Fruit fly (Drosophila melanogaster) whole organism, wandering third instar larva: ENCODE data around the gene CG31441.

Source experiments
- Abd-B ChIP-seq: fragments of >200 bp; optimal IDR thresholded peaks from 2 replicates; lab custom pipeline; 2017; ENCODE audit warnings: missing biosample characterization, missing genetic modification characterization
- CG32264 ChIP-seq: fragments of 200-800 bp; sonication (Bioruptor generic); optimal IDR thresholded peaks from 2 replicates; lab custom pipeline; 2016; ENCODE audit warnings: missing biosample characterization, missing genetic modification characterization
- CG9705 ChIP-seq: fragments of 200-800 bp; sonication (Bioruptor generic); optimal IDR thresholded peaks from 2 replicates; lab custom pipeline; 2018; ENCODE audit warnings: missing biosample characterization, mild to moderate bottlenecking, missing genetic modification characterization
- CrebA ChIP-seq: fragments of 200-800 bp; sonication (Bioruptor generic); optimal IDR thresholded peaks from 2 replicates; lab custom pipeline; 2016; ENCODE audit warnings: missing biosample characterization, mild to moderate bottlenecking, missing genetic modification characterization, borderline replicate concordance
- Dfd ChIP-seq: fragments of >200 bp; optimal IDR thresholded peaks from 2 replicates; lab custom pipeline; 2017; ENCODE audit warnings: missing biosample characterization, missing genetic modification characterization
- Dif ChIP-seq: fragments of 200-275, 200-300 bp; sonication (Bioruptor generic); optimal IDR thresholded peaks from 2 replicates; lab custom pipeline; 2018; ENCODE audit warnings: missing biosample characterization, missing genetic modification characterization; ENCODE audit not compliant: partially characterized antibody
- GATAd ChIP-seq: sonication (Bioruptor generic); optimal IDR thresholded peaks from 2 replicates; lab custom pipeline; 2016; ENCODE audit warnings: missing biosample characterization, missing genetic modification characterization
- HLH106 ChIP-seq: fragments of 200-800 bp; optimal IDR thresholded peaks from 3 replicates; lab custom pipeline; 2019; ENCODE audit warnings: missing biosample characterization, mild to moderate bottlenecking, missing genetic modification characterization, moderate library complexity
- Hnf4 ChIP-seq: fragments of 200-800 bp; sonication (Bioruptor generic); optimal IDR thresholded peaks from 2 replicates; lab custom pipeline; 2016; ENCODE audit warnings: missing biosample characterization, mild to moderate bottlenecking, missing genetic modification characterization
- Hr78 ChIP-seq: fragments of >200 bp; optimal IDR thresholded peaks from 2 replicates; lab custom pipeline; 2017; ENCODE audit warnings: missing biosample characterization, missing genetic modification characterization
- Hr83 ChIP-seq: fragments of 200-300 bp; sonication (Bioruptor generic); optimal IDR thresholded peaks from 2 replicates; lab custom pipeline; 2016; ENCODE audit warnings: missing biosample characterization, mild to moderate bottlenecking, missing genetic modification characterization, moderate library complexity; ENCODE audit not compliant: poor library complexity, severe bottlenecking
- Jra ChIP-seq: sonication (Bioruptor generic); optimal IDR thresholded peaks from 2 replicates; lab custom pipeline; 2016; ENCODE audit warnings: missing biosample characterization, missing genetic modification characterization
- Mio ChIP-seq: sonication (Bioruptor generic); optimal IDR thresholded peaks from 2 replicates; lab custom pipeline; 2016; ENCODE audit warnings: missing biosample characterization, missing genetic modification characterization
- Myc ChIP-seq: fragments of >200 bp; optimal IDR thresholded peaks from 2 replicates; lab custom pipeline; 2017
- N ChIP-seq: fragments of >200 bp; optimal IDR thresholded peaks from 2 replicates; lab custom pipeline; 2018; ENCODE audit warnings: missing biosample characterization, missing external identifiers, missing genetic modification characterization
- OdsH ChIP-seq: fragments of 200-800 bp; sonication (Bioruptor generic); optimal IDR thresholded peaks from 2 replicates; lab custom pipeline; 2016; ENCODE audit warnings: missing biosample characterization, mild to moderate bottlenecking, missing genetic modification characterization
- Rel ChIP-seq, 2 experiments: fragments of 200-800 bp; sonication (Bioruptor generic) in 1 of 2; optimal IDR thresholded peaks; 2 replicates in 1 of 2; 3 replicates in 1 of 2; lab custom pipeline; 2016 to 2019; ENCODE audit warnings: mild to moderate bottlenecking in 2 of 2, missing biosample characterization in 2 of 2, missing genetic modification characterization in 2 of 2, moderate library complexity in 1 of 2
- Sp1 ChIP-seq: fragments of 200-800 bp; sonication (Bioruptor generic); optimal IDR thresholded peaks from 3 replicates; lab custom pipeline; 2019; ENCODE audit warnings: missing biosample characterization, mild to moderate bottlenecking, missing genetic modification characterization, moderate library complexity
- Vsx2 ChIP-seq: fragments of 200-300, 225-300 bp; sonication (Bioruptor generic); optimal IDR thresholded peaks from 2 replicates; lab custom pipeline; 2018; ENCODE audit warnings: missing biosample characterization, missing genetic modification characterization; ENCODE audit not compliant: partially characterized antibody
- br ChIP-seq: fragments of 200-800 bp; sonication (Bioruptor generic); optimal IDR thresholded peaks from 2 replicates; lab custom pipeline; 2016; ENCODE audit warnings: missing biosample characterization, missing genetic modification characterization
- brk ChIP-seq: fragments of 200-800 bp; sonication (Bioruptor generic); optimal IDR thresholded peaks from 2 replicates; lab custom pipeline; 2016; ENCODE audit warnings: missing biosample characterization, mild to moderate bottlenecking, missing genetic modification characterization
- dl ChIP-seq, 2 experiments: fragments of 175-275, 200-275 bp in 1 of 2; fragments of 200-275 bp in 1 of 2; sonication (Bioruptor generic); optimal IDR thresholded peaks; lab custom pipeline; 2018; ENCODE audit warnings: mild to moderate bottlenecking in 2 of 2, missing biosample characterization in 2 of 2, missing genetic modification characterization in 2 of 2, moderate library complexity in 2 of 2; ENCODE audit not compliant: partially characterized antibody in 2 of 2, insufficient read depth in 1 of 2
- dmrt93B ChIP-seq: fragments of 200-800 bp; sonication (Bioruptor generic); optimal IDR thresholded peaks from 2 replicates; lab custom pipeline; 2018; ENCODE audit warnings: missing biosample characterization, mild to moderate bottlenecking, missing genetic modification characterization
- dsf ChIP-seq: sonication (Bioruptor generic); optimal IDR thresholded peaks from 2 replicates; lab custom pipeline; 2016; ENCODE audit warnings: missing biosample characterization, missing genetic modification characterization, borderline replicate concordance
- ey ChIP-seq: fragments of 200-800 bp; sonication (Bioruptor generic); optimal IDR thresholded peaks from 2 replicates; lab custom pipeline; 2016; ENCODE audit warnings: missing biosample characterization, missing genetic modification characterization
- foxo ChIP-seq, 2 experiments: fragments of 200-800 bp; sonication (Bioruptor generic); optimal IDR thresholded peaks; 2 replicates in 1 of 2; 3 replicates in 1 of 2; lab custom pipeline; 2016 to 2017; ENCODE audit warnings: missing biosample characterization in 2 of 2, missing genetic modification characterization in 2 of 2
- fru ChIP-seq: fragments of 200-800 bp; sonication (Bioruptor generic); optimal IDR thresholded peaks from 3 replicates; lab custom pipeline; 2016; ENCODE audit warnings: missing biosample characterization, mild to moderate bottlenecking, missing genetic modification characterization
- h ChIP-seq: fragments of 200-800 bp; sonication (Bioruptor generic); optimal IDR thresholded peaks from 3 replicates; lab custom pipeline; 2016; ENCODE audit warnings: missing biosample characterization, mild to moderate bottlenecking, missing genetic modification characterization
- jim ChIP-seq: fragments of 175-275, 200-325 bp; sonication (Bioruptor generic); optimal IDR thresholded peaks from 2 replicates; lab custom pipeline; 2016; ENCODE audit warnings: missing biosample characterization, mild to moderate bottlenecking, missing genetic modification characterization
- lola ChIP-seq: fragments of >200 bp; optimal IDR thresholded peaks from 2 replicates; lab custom pipeline; 2017; ENCODE audit warnings: missing biosample characterization, missing genetic modification characterization
- pan ChIP-seq: fragments of >200 bp; optimal IDR thresholded peaks from 2 replicates; lab custom pipeline; 2017
- psq ChIP-seq: fragments of 200-800 bp; sonication (Bioruptor generic); optimal IDR thresholded peaks from 3 replicates; lab custom pipeline; 2017; ENCODE audit warnings: missing biosample characterization, mild to moderate bottlenecking, missing genetic modification characterization, moderate library complexity
- rgr ChIP-seq: fragments of 200-800 bp; sonication (Bioruptor generic); optimal IDR thresholded peaks from 3 replicates; lab custom pipeline; 2016; ENCODE audit warnings: missing biosample characterization, mild to moderate bottlenecking, missing genetic modification characterization
- sage ChIP-seq: fragments of 200-800 bp; sonication (Bioruptor generic); optimal IDR thresholded peaks from 2 replicates; lab custom pipeline; 2016; ENCODE audit warnings: missing biosample characterization, mild to moderate bottlenecking, missing genetic modification characterization
- sv ChIP-seq: fragments of 200-800 bp; sonication (Bioruptor generic); optimal IDR thresholded peaks from 3 replicates; lab custom pipeline; 2016; ENCODE audit warnings: missing biosample characterization, missing genetic modification characterization
- tai ChIP-seq: sonication (Bioruptor generic); optimal IDR thresholded peaks from 2 replicates; lab custom pipeline; 2016; ENCODE audit warnings: missing biosample characterization, missing genetic modification characterization
- usp ChIP-seq: fragments of >200 bp; optimal IDR thresholded peaks from 2 replicates; lab custom pipeline; 2017; ENCODE audit warnings: missing biosample characterization, missing genetic modification characterization
- woc ChIP-seq: sonication (Bioruptor generic); optimal IDR thresholded peaks from 2 replicates; lab custom pipeline; 2016; ENCODE audit warnings: missing biosample characterization, mild to moderate bottlenecking, missing genetic modification characterization

CG31441 gene

DNA sequence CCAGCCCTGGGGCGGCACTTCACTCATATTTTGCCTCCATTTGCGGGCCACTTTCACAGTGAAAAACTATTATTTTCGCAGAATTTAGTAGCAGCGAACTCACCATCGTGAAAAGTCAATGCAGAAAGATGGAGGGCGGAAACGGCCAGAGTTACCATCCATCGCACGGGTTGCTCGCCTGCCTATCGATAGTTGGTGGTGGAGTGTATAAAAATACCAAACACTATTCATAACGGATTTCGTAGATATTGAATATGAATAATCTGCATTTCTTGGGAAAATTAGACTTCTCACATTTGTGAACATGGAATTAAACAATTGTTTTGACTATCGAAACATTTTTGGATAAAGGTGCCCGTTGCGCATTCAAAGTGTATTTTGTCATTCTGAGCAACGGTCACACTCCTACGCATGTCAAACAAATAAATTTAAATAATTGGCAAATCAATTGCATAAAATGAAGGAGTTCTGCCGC is 19.9 kb upstream of the CG31441 start, which contains the start of the genes RpS25 and CG4820 (continued):
- no peak for TF ChIP-seq Hr78
- peak in 1 of 2 experiments; percentile 78 for TF ChIP-seq foxo (GFP tag; optimal IDR thresholded peaks at IDR 0.05; lab: Kevin White, UChicago)
- peak; percentile 83 for TF ChIP-seq HLH106

DNA sequence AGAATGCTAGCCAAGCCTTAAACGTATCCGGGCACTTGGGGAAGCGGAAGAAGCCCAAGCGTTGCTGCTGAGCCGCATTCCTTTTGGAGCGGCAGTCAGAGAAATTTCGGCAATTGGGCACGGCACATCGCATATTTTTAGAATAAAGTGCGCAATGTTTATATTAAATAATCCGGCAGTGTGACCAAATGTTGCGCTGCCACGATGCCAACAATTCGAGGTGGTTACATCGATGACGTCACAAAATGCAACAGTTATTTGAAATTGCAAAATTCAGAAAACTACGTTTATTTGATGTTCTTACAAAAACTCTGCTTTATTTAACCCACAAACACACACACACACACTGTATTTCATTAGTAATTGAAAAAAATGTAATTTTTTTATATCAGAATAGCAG is 16.2 kb upstream of the CG31441 start, which contains the start of gene CG6689:
Gene CG6689 (minus strand): TSS at position 182 of the 400 bp plus-strand sequence.
- TF ChIP-seq lola (no peak), Hr83 (peak; percentile 46), h (GFP tag; lab: Kevin White, UChicago) (peak; percentile 8), woc (GFP tag; lab: Kevin White, UChicago) (peak; percentile 64)

DNA sequence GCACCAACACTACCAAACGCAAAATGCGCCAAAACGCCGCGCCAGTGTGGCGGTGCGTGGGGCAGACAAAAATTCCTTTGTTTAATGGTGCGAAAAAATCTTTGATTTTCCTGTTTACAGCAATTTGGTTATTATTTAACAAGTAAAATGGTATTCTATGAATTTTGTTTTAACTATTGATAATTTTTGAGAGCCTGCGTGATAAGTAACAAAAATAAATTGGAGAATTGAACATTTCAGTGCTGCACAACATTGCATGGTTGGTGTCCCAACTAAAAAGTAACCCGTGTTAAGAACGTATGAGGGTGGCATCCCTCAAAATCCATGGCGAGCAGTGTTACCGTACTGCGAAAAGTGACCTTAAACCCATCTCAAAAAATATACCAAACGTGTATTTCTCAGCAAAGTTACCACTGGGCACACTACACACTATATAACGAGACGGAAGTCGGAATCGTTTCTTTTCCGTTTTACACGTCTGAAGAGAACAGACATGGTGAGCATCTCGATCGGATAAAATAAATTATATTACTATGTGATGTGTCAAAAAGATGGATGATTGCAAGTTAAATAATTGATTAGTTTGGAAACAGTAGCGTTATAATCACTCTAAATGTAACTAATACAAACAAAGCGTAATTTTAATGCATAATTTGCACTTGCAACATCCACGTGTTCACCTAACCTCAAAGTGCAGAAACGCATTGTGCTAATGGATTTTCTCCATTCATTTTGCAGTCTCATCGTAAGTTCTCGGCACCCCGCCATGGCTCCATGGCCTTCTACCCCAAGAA is 14.5 kb upstream of the CG31441 start, which contains the start of the genes CG6693 and RpL3:
Gene CG6693 (minus strand): TSS at position 203 of the 794 bp plus-strand sequence.
Gene RpL3 (plus strand): TSS at position 458 of the 794 bp plus-strand sequence.
- TF ChIP-seq ey = peak; percentile 12
- TF ChIP-seq Jra (GFP tag; lab: Kevin White, UChicago) = peak; percentile 71
- TF ChIP-seq brk (GFP tag; lab: Kevin White, UChicago) = no peak
- TF ChIP-seq psq (GFP tag; lab: Kevin White, UChicago) = peak; percentile 46
- TF ChIP-seq CG9705 (GFP tag; lab: Kevin White, UChicago) = peak; percentile 54
- TF ChIP-seq rgr (GFP tag; lab: Kevin White, UChicago) = peak; percentile 87
- TF ChIP-seq CG32264 (GFP tag; lab: Kevin White, UChicago) = peak; percentile 16
- peak; percentile 88 for TF ChIP-seq Sp1 (GFP tag; lab: Kevin White, UChicago)
- TF ChIP-seq GATAd (GFP tag; lab: Kevin White, UChicago) = no peak
- TF ChIP-seq usp (GFP tag; lab: Kevin White, UChicago) = no peak
- no peak for TF ChIP-seq N
- TF ChIP-seq Mio (GFP tag; lab: Kevin White, UChicago) = no peak
- peak; percentile 37 for TF ChIP-seq woc (GFP tag; lab: Kevin White, UChicago)
- peak in 1 of 2 experiments; percentile 61 for TF ChIP-seq foxo (GFP tag; optimal IDR thresholded peaks at IDR 0.05; lab: Kevin White, UChicago)
- peak; percentile 87 for TF ChIP-seq Hnf4
- TF ChIP-seq sage (GFP tag; lab: Kevin White, UChicago) = no peak
- peak; percentile 75 for TF ChIP-seq fru (GFP tag; lab: Kevin White, UChicago)
- no peak for TF ChIP-seq pan (lab: Kevin White, UChicago)
- peak; percentile 90 for TF ChIP-seq Hr83
- peak; percentile 69 for TF ChIP-seq OdsH (GFP tag; lab: Kevin White, UChicago)
- TF ChIP-seq Abd-B (GFP tag; lab: Kevin White, UChicago) = no peak
- TF ChIP-seq dl (GFP tag; optimal IDR thresholded peaks at IDR 0.05; lab: Kevin White, UChicago; ENCODE audit: insufficient read depth in 1 of 2, partially characterized antibody in 2 of 2) = no peak
- TF ChIP-seq h (GFP tag; lab: Kevin White, UChicago) = peak; percentile 84
- TF ChIP-seq jim (GFP tag; lab: Kevin White, UChicago) = no peak
- peak; percentile 35 for TF ChIP-seq dmrt93B (GFP tag; lab: Kevin White, UChicago)
- TF ChIP-seq dsf = peak; percentile 45
- TF ChIP-seq Dfd = no peak
- TF ChIP-seq Myc = peak; percentile 43
- TF ChIP-seq Dif (GFP tag; lab: Kevin White, UChicago) = peak; percentile 60
- TF ChIP-seq Vsx2 (GFP tag; lab: Kevin White, UChicago) = no peak
- no peak for TF ChIP-seq CrebA
- peak; percentile 66 for TF ChIP-seq br (GFP tag; lab: Kevin White, UChicago)
- no peak for TF ChIP-seq Rel (GFP tag; optimal IDR thresholded peaks at IDR 0.05; lab: Kevin White, UChicago)
- TF ChIP-seq Rel (tag; optimal IDR thresholded peaks at IDR 0.05; lab: Kevin White, UChicago) = peak; percentile 74
- peak; percentile 67 for TF ChIP-seq HLH106
- TF ChIP-seq lola = no peak
- peak; percentile 63 for TF ChIP-seq sv
- TF ChIP-seq tai = no peak
